Fruit fly (Drosophila melanogaster): Measurements from ENCODE around the gene CG7742.

The CG7742 gene

DNA sequence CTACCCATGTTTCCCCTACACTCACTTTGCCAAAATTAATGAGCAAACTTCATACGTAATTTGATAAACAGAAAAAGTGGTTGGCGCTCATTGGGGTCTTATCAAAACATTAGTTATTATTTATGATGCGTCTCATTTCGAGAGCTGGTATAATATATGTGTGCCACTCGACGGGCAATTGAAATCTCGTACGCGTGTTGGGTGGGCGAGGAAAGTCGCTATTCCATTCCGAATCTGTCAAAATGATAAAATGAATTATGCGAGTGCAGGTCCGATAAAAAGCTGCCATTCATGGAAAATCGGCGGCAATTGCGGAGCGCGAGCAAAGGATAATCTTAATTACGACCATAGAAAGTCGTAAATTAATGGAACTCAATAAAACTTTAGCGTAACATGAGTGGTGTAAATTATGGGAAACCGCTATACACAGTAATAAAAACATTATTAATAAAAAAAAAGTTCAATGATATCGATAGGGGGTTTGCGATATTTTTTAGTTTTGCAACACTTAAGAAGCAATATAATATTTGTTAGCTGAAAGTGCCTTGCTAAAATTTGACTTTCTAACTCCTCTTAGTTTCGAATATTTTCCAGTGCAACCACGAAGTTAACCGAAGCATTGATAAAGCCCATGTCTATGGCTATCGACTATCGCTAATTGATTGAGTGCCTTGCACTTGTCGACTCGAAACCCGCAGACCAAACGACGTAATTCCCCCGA, 27.5 kb upstream of the CG7742 start (continued):
- TF ChIP-seq Ets21C (GFP tag; optimal IDR thresholded peaks at IDR 0.05), result no peak
- peak; percentile 5 for TF ChIP-seq OdsH (GFP tag; optimal IDR thresholded peaks at IDR 0.05)
- TF ChIP-seq CG1621 (tag; optimal IDR thresholded peaks at IDR 0.05), result no peak
- no peak for TF ChIP-seq CG10669 (GFP tag; optimal IDR thresholded peaks at IDR 0.05)
- no peak for TF ChIP-seq CG10631 (GFP tag; optimal IDR thresholded peaks at IDR 0.05)
- no peak for TF ChIP-seq Ets96B (tag; optimal IDR thresholded peaks at IDR 0.05)
- TF ChIP-seq CG3032 (tag; optimal IDR thresholded peaks at IDR 0.05), result no peak
- no peak for TF ChIP-seq acj6 (GFP tag; optimal IDR thresholded peaks at IDR 0.05)
- no peak for TF ChIP-seq dsx (GFP tag; optimal IDR thresholded peaks at IDR 0.05; ENCODE audit: poor library complexity, severe bottlenecking)
- TF ChIP-seq Hr39 (GFP tag; optimal IDR thresholded peaks at IDR 0.05), result no peak
- TF ChIP-seq spab (GFP tag; optimal IDR thresholded peaks at IDR 0.05), result no peak
- TF ChIP-seq Sox15 (GFP tag; optimal IDR thresholded peaks at IDR 0.05), result no peak
- no peak for TF ChIP-seq CG9139 (GFP tag; optimal IDR thresholded peaks at IDR 0.05)
- TF ChIP-seq CG6163 (GFP tag; IDR thresholded peaks at IDR 0.05), result no peak

DNA sequence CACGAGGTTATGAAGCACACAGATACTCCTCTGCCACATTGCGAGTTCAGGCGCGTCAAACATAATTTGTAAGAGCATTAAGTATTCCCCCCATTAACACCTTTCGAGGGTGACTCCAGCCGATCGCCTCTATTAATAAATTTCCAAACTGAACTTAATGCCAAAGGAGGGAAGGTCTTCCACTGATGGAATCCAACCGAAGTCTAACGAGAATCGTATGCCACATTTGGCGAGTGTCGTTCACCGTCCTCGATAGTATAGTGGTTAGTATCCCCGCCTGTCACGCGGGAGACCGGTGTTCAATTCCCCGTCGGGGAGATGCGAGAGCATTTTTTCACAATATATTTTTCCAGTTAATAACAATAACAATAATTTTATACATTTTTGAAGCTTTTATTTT, 25.6 kb upstream of the CG7742 start:
- TF ChIP-seq Eip78C (GFP tag) (no peak), dac (GFP tag; optimal IDR thresholded peaks at IDR 0.05) (no peak), CG8119 (GFP tag; IDR thresholded peaks at IDR 0.05) (no peak), Ets21C (GFP tag; optimal IDR thresholded peaks at IDR 0.05) (no peak)

DNA sequence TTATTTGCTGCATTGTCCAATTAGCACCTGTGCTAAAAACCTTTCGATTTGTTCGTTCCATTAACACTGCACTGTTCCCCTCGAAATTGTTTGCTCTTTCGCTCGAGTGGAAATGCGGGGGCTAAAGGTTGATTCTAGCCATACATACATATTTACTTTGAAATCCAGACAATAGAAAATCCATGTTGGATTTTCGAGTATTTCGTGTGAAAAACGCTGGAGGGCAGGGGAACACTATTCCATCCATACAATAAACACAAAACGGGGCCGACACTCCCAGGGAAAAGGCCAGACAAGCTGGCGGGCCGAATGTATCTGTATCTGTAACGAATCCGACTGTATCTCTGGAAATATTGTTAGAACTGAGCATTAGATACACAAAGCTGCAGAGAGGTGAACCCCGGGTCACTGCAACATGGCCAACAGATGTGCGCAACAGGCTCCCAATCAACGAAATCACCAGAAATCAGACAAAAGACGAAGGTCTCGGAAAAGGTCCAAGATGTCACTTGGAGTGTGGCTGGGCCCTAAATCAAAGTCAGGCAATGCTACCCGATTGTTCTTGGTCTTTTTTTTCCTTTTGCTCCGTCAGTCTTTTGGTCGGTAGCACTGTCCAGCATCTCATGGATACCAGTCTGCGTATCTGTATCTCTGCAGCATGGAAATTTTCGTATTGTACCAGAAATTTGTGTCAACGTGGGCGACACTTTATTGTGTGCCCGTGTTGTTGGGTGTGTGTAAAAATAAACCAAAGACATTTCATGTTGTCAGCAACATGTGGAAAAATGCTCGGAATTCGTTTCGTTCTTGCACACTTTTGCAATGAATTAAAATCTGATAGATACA, 24.8 kb upstream of the CG7742 start:
- TF ChIP-seq achi (GFP tag; optimal IDR thresholded peaks at IDR 0.05) (no peak), svp (GFP tag) (peak; percentile 1), Eip78C (GFP tag) (peak; percentile 33), fkh (GFP tag; optimal IDR thresholded peaks at IDR 0.05) (peak; percentile 69)

DNA sequence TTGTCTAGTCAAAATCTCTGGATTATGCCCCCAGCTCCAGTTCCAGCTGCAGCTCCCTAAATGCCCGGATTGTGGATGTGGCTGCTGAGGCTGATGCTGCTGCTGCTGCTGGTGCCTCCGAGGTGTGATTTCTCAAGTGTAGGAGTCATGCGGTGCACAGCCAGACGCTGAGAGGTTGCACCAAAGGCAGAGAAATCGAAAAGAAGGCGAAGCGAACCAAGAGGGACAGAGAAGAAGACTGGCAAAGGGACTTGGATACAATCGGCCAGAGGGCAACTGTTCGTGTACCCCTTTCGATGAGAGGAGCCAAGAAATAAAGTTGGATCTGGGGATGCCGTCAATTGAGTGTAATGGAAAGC, 23.7 kb upstream of the CG7742 start:
- TF ChIP-seq CG11902 (GFP tag; optimal IDR thresholded peaks at IDR 0.05), result no peak
- TF ChIP-seq CG9139 (GFP tag; optimal IDR thresholded peaks at IDR 0.05), result no peak
- peak; percentile 2 to 51 for TF ChIP-seq ss (GFP tag; optimal IDR thresholded peaks at IDR 0.05)
- TF ChIP-seq CG11294 (GFP tag; IDR thresholded peaks at IDR 0.05), result no peak
- peak; percentile 13 for TF ChIP-seq CG1621 (tag; optimal IDR thresholded peaks at IDR 0.05)
- TF ChIP-seq CG31627 (GFP tag; optimal IDR thresholded peaks at IDR 0.05), result no peak
- no peak for TF ChIP-seq esn (GFP tag; optimal IDR thresholded peaks at IDR 0.05)
- TF ChIP-seq CG6163 (GFP tag; IDR thresholded peaks at IDR 0.05), result peak; percentile 32; the same call in 2 of the 3 replicates
- TF ChIP-seq vri (GFP tag; optimal IDR thresholded peaks at IDR 0.05), result peak; percentile 4
- no peak for TF ChIP-seq CG3919 (GFP tag; optimal IDR thresholded peaks at IDR 0.05)
- TF ChIP-seq pdm3 (GFP tag; optimal IDR thresholded peaks at IDR 0.05), result no peak

DNA sequence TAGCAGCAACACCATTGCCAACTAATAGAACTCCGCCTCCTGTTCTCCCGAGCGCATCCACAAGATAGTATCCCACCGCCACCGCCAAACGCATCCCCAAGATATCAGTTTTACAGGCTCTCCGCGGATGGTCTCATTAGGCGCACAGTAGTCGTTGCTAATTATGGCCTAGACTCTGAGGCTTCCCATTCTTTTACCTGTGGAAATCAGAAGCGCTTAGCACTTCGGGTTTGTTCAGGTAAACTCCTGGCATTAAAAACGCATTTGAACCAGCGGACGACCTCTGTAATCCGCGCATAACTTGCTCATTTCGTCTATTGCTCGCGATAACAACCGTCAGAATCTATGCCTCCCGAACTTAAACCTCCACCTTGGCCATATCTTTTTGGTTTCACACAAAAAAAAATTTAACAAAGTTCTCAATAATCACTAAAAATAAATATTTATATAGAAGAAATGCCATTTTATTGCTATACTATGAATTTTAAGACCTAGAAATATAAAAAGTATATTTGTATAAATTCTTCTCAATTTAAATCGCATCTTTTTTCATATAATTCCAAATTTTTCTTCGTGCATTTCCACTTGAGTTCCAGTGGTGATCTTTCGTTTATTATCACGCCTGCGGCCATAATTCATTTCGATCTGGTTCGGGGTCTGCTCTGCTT, 23.2 kb upstream of the CG7742 start:
- TF ChIP-seq pdm3 (GFP tag; optimal IDR thresholded peaks at IDR 0.05) (peak; percentile 5), Ets21C (GFP tag; optimal IDR thresholded peaks at IDR 0.05) (no peak), CG16779 (tag; optimal IDR thresholded peaks at IDR 0.05) (no peak), CG9139 (GFP tag; optimal IDR thresholded peaks at IDR 0.05) (no peak), net (GFP tag; optimal IDR thresholded peaks at IDR 0.05) (no peak), CG6792 (GFP tag; optimal IDR thresholded peaks at IDR 0.05) (peak; percentile 24), CG10631 (GFP tag; optimal IDR thresholded peaks at IDR 0.05) (peak; percentile 38), CG8319 (GFP tag; optimal IDR thresholded peaks at IDR 0.05) (no peak), fd85E (GFP tag; optimal IDR thresholded peaks at IDR 0.05) (no peak), CG3032 (tag; optimal IDR thresholded peaks at IDR 0.05) (peak; percentile 42), achi (GFP tag; optimal IDR thresholded peaks at IDR 0.05) (peak; percentile 35), spab (GFP tag; optimal IDR thresholded peaks at IDR 0.05) (peak; percentile 24), topi (GFP tag; optimal IDR thresholded peaks at IDR 0.05) (peak; percentile 7), esn (GFP tag; optimal IDR thresholded peaks at IDR 0.05) (peak; percentile 42), CG11762 (GFP tag; optimal IDR thresholded peaks at IDR 0.05; ENCODE audit: insufficient read depth) (no peak), CG4318 (GFP tag; optimal IDR thresholded peaks at IDR 0.05) (no peak), CG3919 (GFP tag; optimal IDR thresholded peaks at IDR 0.05) (no peak), CG32006 (GFP tag; optimal IDR thresholded peaks at IDR 0.05) (peak; percentile 5), Ets96B (tag; optimal IDR thresholded peaks at IDR 0.05) (peak; percentile 60), CG8119 (GFP tag; IDR thresholded peaks at IDR 0.05) (0 out of 3 replicates have a peak, but pooled peaks have one; percentile 17), Eip93F (GFP tag; optimal IDR thresholded peaks at IDR 0.05) (no peak), cyc (GFP tag; optimal IDR thresholded peaks at IDR 0.05) (peak; percentile 9), ss (GFP tag; optimal IDR thresholded peaks at IDR 0.05) (no peak)

Measured in whole organism, prepupa.